Fruit fly (Drosophila melanogaster) whole organism, pupa: ENCODE data around the gene CG16710.

Experiments
- CG10348 ChIP-seq: fragments of 200-800 bp; sonication (Bioruptor generic); IDR thresholded peaks from 2 replicates; pipeline ENCODE4 v1.3.6; 2022; ENCODE audit warnings: missing biosample characterization, missing genetic modification characterization
- CG12605 ChIP-seq: fragments of 200-800 bp; sonication (Bioruptor generic); IDR thresholded peaks from 2 replicates; pipeline ENCODE4 v1.3.6; 2022; ENCODE audit warnings: missing biosample characterization, missing genetic modification characterization
- CG8301 ChIP-seq: fragments of 200-800 bp; sonication (Bioruptor generic); optimal IDR thresholded peaks from 2 replicates; lab custom pipeline; 2018; ENCODE audit warnings: missing biosample characterization, mild to moderate bottlenecking, missing genetic modification characterization
- EcR ChIP-seq: fragments of 200-800 bp; sonication (Bioruptor generic); optimal IDR thresholded peaks from 3 replicates; lab custom pipeline; 2019; ENCODE audit warnings: missing biosample characterization, missing genetic modification characterization, mild to moderate bottlenecking, moderate library complexity, missing genetic modification reagents
- Pif1A ChIP-seq: fragments of 200-800 bp; sonication (Bioruptor generic); optimal IDR thresholded peaks from 3 replicates; lab custom pipeline; 2016; ENCODE audit warnings: missing biosample characterization, missing genetic modification characterization
- fd96Ca ChIP-seq: fragments of 200-800 bp; sonication (Bioruptor generic); IDR thresholded peaks from 3 replicates; pipeline ENCODE4 v1.3.6; 2022; ENCODE audit warnings: missing biosample characterization, missing genetic modification characterization
- gl ChIP-seq: fragments of 200-800 bp; sonication (Bioruptor generic); optimal IDR thresholded peaks from 2 replicates; lab custom pipeline; 2018; ENCODE audit warnings: missing biosample characterization, mild to moderate bottlenecking, missing genetic modification characterization
- rn ChIP-seq: fragments of 200-800 bp; sonication (Bioruptor generic); IDR thresholded peaks from 2 replicates; pipeline ENCODE4 v1.3.6; 2022; ENCODE audit warnings: missing biosample characterization, missing genetic modification characterization

- TF ChIP-seq CG8301 (tag; lab: Kevin White, UChicago) (no peak), fd96Ca (GFP tag; lab: Robert Waterston, UW) (no peak), rn (GFP tag; lab: Robert Waterston, UW) (no peak), EcR (GFP tag; lab: Kevin White, UChicago) (no peak), CG12605 (GFP tag; lab: Robert Waterston, UW) (no peak), Pif1A (GFP tag; lab: Kevin White, UChicago) (no peak), gl (tag; lab: Kevin White, UChicago) (no peak), CG10348 (no peak)
Observed at dm6 chr3R:23732533-23732932, 50.2 kb downstream of the CG16710 start.
